Worm (Caenorhabditis elegans) whole organism, L4 larva: ENCODE data around the gene C30G4.4.

ENCODE experiments used
- D1046.2 ChIP-seq: fragments of 200-800 bp; sonication (Bioruptor generic); IDR thresholded peaks from 2 replicates; pipeline ENCODE4 v1.3.6; 2022; ENCODE audit warnings: missing genetic modification characterization, missing compliant biosample characterization
- T26A8.4 ChIP-seq: fragments of 200-800 bp; sonication (Bioruptor generic); IDR thresholded peaks from 2 replicates; pipeline ENCODE4 v1.3.6; 2022; ENCODE audit warnings: missing genetic modification characterization, missing compliant biosample characterization
- ces-1 ChIP-seq: fragments of 150-350 bp; sonication (generic microtip); optimal IDR thresholded peaks from 4 replicates; lab custom pipeline; 2014; ENCODE audit warnings: missing biosample characterization, missing genetic modification reagents, missing genetic modification characterization
- egl-27 ChIP-seq: sonication (generic microtip); optimal IDR thresholded peaks from 3 replicates; lab custom pipeline; 2017; ENCODE audit warnings: missing biosample characterization, missing genetic modification reagents, missing genetic modification characterization
- jun-1 ChIP-seq: fragments of 150-350 bp; optimal IDR thresholded peaks from 2 replicates; lab custom pipeline; 2014; ENCODE audit warnings: missing biosample characterization, missing genetic modification reagents, missing genetic modification characterization
- lin-1 ChIP-seq: fragments of 200-800 bp; sonication (Bioruptor generic); IDR thresholded peaks from 2 replicates; pipeline ENCODE4 v1.3.6; 2022; ENCODE audit warnings: missing genetic modification reagents, missing genetic modification characterization, missing compliant biosample characterization
- lin-15B ChIP-seq: fragments of 150-350 bp; sonication (generic microtip); optimal IDR thresholded peaks from 3 replicates; lab custom pipeline; 2014; ENCODE audit warnings: missing biosample characterization, missing genetic modification characterization
- nhr-102 ChIP-seq: sonication (generic microtip); optimal IDR thresholded peaks from 2 replicates; lab custom pipeline; 2016; ENCODE audit warnings: mild to moderate bottlenecking, missing genetic modification characterization, moderate library complexity, missing compliant biosample characterization
- nhr-237 ChIP-seq: sonication (generic microtip); optimal IDR thresholded peaks from 2 replicates; lab custom pipeline; 2017; ENCODE audit warnings: missing biosample characterization, missing genetic modification characterization
- nhr-28 ChIP-seq: fragments of 150-350 bp; optimal IDR thresholded peaks from 2 replicates; lab custom pipeline; 2014; ENCODE audit warnings: missing biosample characterization, missing genetic modification characterization
- nhr-76 ChIP-seq: fragments of 150-350 bp; optimal IDR thresholded peaks from 2 replicates; lab custom pipeline; 2014; ENCODE audit warnings: missing biosample characterization, missing genetic modification characterization
- nhr-77 ChIP-seq: fragments of 150-350 bp; optimal IDR thresholded peaks from 2 replicates; lab custom pipeline; 2014; ENCODE audit warnings: missing biosample characterization, missing genetic modification characterization
- pqm-1 ChIP-seq: sonication (generic microtip); optimal IDR thresholded peaks from 2 replicates; lab custom pipeline; 2017; ENCODE audit warnings: missing biosample characterization, missing genetic modification characterization
- ztf-11 ChIP-seq: fragments of 150-350 bp; optimal IDR thresholded peaks from 2 replicates; lab custom pipeline; 2014; ENCODE audit warnings: missing biosample characterization, missing genetic modification characterization

DNA sequence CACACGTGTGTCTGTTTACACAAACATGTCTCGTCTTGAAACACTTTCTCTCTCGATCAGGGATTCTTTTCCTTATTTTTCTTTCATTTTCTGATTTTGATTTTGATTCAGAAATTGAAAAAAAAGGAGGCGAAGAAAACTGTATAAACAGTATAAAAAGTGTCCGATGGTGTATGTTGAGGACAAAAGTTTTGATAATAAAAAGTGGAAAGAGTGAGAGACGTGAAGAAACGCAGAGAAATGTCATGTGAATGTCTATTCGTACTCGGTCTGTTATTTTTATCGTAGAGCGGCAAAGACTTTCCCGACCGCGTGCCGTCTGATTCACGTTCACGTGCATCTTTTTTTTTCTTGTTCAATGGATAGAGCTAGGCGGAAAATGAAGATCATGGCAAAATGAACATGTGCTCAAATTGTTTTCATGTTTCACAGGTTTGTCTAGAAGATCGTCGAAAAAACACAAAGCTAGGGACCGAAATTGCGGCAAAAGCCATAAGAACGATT is 8.2 kb downstream of the C30G4.4 start:
- TF ChIP-seq nhr-77 (peak; percentile 75), T26A8.4 (peak; percentile 53; the same call in 1 of the 2 replicates), ces-1 (GFP tag; lab: Kevin White, UChicago) (no peak), ztf-11 (no peak), nhr-28 (tag; lab: Kevin White, UChicago) (peak; percentile 92), pqm-1 (tag; lab: Kevin White, UChicago) (peak; percentile 31), jun-1 (peak; percentile 16), lin-15B (tag; lab: Kevin White, UChicago) (no peak), lin-1 (GFP tag; lab: Robert Waterston, UW) (peak; percentile 63), D1046.2 (GFP tag; lab: Robert Waterston, UW) (no peak), egl-27 (no peak), nhr-76 (tag; lab: Kevin White, UChicago) (peak; percentile 47), nhr-102 (tag; lab: Kevin White, UChicago) (peak; percentile 42), nhr-237 (tag; lab: Kevin White, UChicago) (no peak)
